Worm (Caenorhabditis elegans) whole organism, late embryonic: ENCODE data around the gene unc-9.
A peak's percentile ranks its signal among the peaks of the same experiment; 100 is the strongest.

Experiments
- ceh-48 ChIP-seq: sonication (generic microtip); optimal IDR thresholded peaks from 2 replicates; lab custom pipeline; 2016; ENCODE audit warnings: missing genetic modification characterization, inconsistent platforms, missing compliant biosample characterization
- ceh-6 ChIP-seq: fragments of 200-800 bp; sonication (Bioruptor generic); optimal IDR thresholded peaks from 2 replicates; lab custom pipeline; 2018; ENCODE audit warnings: mild to moderate bottlenecking, missing genetic modification characterization, missing compliant biosample characterization
- ceh-9 ChIP-seq: sonication (generic microtip); optimal IDR thresholded peaks from 2 replicates; lab custom pipeline; 2016; ENCODE audit warnings: mild to moderate bottlenecking, missing genetic modification characterization, inconsistent platforms, missing compliant biosample characterization
- dve-1 ChIP-seq: sonication (generic microtip); optimal IDR thresholded peaks from 2 replicates; lab custom pipeline; 2017; ENCODE audit warnings: antibody characterized with exemption, mild to moderate bottlenecking, missing genetic modification characterization, missing compliant biosample characterization
- lin-11 ChIP-seq: fragments of 200-800 bp; sonication (Bioruptor generic); optimal IDR thresholded peaks from 2 replicates; lab custom pipeline; 2018; ENCODE audit warnings: mild to moderate bottlenecking, missing genetic modification characterization, missing compliant biosample characterization
- pha-2 ChIP-seq: sonication (generic microtip); optimal IDR thresholded peaks from 2 replicates; lab custom pipeline; 2017; ENCODE audit warnings: mild to moderate bottlenecking, missing genetic modification characterization, missing compliant biosample characterization
- pha-4 ChIP-seq: fragments of 150-350 bp; optimal IDR thresholded peaks from 2 replicates; lab custom pipeline; 2018; ENCODE audit warnings: missing biosample characterization, missing genetic modification reagents, missing genetic modification characterization
- rnt-1 ChIP-seq: sonication (generic microtip); optimal IDR thresholded peaks from 2 replicates; lab custom pipeline; 2016; ENCODE audit warnings: missing genetic modification characterization, missing compliant biosample characterization
- tbx-2 ChIP-seq: sonication (generic microtip); optimal IDR thresholded peaks from 2 replicates; lab custom pipeline; 2016; ENCODE audit warnings: missing genetic modification characterization, missing compliant biosample characterization
- unc-55 ChIP-seq: sonication (generic microtip); optimal IDR thresholded peaks from 2 replicates; lab custom pipeline; 2017; ENCODE audit warnings: missing biosample characterization, missing genetic modification reagents, missing genetic modification characterization

- TF ChIP-seq ceh-6 (GFP tag; lab: Kevin White, UChicago), result no peak
- peak; percentile 10 for TF ChIP-seq dve-1 (tag; lab: Kevin White, UChicago)
- no peak for TF ChIP-seq lin-11 (tag; lab: Kevin White, UChicago)
- TF ChIP-seq ceh-9, result no peak
- peak; percentile 51 for TF ChIP-seq rnt-1 (tag; lab: Kevin White, UChicago)
- no peak for TF ChIP-seq pha-2 (tag; lab: Kevin White, UChicago)
- TF ChIP-seq unc-55 (GFP tag; lab: Kevin White, UChicago), result peak; percentile 83
- TF ChIP-seq ceh-48, result peak; percentile 19
- TF ChIP-seq tbx-2 (tag; lab: Kevin White, UChicago), result peak; percentile 69
- TF ChIP-seq pha-4 (tag; lab: Kevin White, UChicago), result no peak
These were observed 49.8 kb downstream of the unc-9 start for ce11 chrX:13251354-13251843.
